Worm (Caenorhabditis elegans): Measurements from ENCODE around the gene nlt-1.

Gene nlt-1

ce11 chrII:10016013-10016412, 15.1 kb upstream of the nlt-1 start, which contains the start of gene lec-2 (continued):
- TF ChIP-seq dmd-6 (GFP tag; IDR thresholded peaks at IDR 0.05) (peak; percentile 56), hlh-11 (tag; optimal IDR thresholded peaks at IDR 0.05) (peak; percentile 55), rbr-2 (tag; optimal IDR thresholded peaks at IDR 0.05) (peak; percentile 51), aha-1 (tag) (peak; percentile 84), mxl-3 (GFP tag; optimal IDR thresholded peaks at IDR 0.05) (peak; percentile 91), tra-1 (GFP tag; IDR thresholded peaks at IDR 0.05) (0 out of 2 replicates have a peak, but pooled peaks have one; percentile 43), mdl-1 (tag; optimal IDR thresholded peaks at IDR 0.05) (peak; percentile 29 to 80), nhr-28 (tag; optimal IDR thresholded peaks at IDR 0.05) (peak; percentile 42), hmg-1.1 (GFP tag; IDR thresholded peaks at IDR 0.05) (peak; percentile 77), ceh-20 (GFP tag; IDR thresholded peaks at IDR 0.05) (0 out of 2 replicates have a peak, but pooled peaks have one; percentile 34), jun-1 (tag; optimal IDR thresholded peaks at IDR 0.05) (no peak), mep-1 (tag; optimal IDR thresholded peaks at IDR 0.05) (peak; percentile 11), nhr-76 (tag; optimal IDR thresholded peaks at IDR 0.05) (no peak), dve-1 (tag; optimal IDR thresholded peaks at IDR 0.05; ENCODE audit: insufficient read depth) (peak; percentile 10), ceh-82 (tag; optimal IDR thresholded peaks at IDR 0.05) (no peak), lin-29 (GFP tag; IDR thresholded peaks at IDR 0.05) (no peak), dmd-8 (GFP tag; IDR thresholded peaks at IDR 0.05) (0 out of 2 replicates have a peak, but pooled peaks have one; percentile 21), lim-7 (GFP tag; IDR thresholded peaks at IDR 0.05) (no peak)

- TF ChIP-seq unc-62 (GFP tag; optimal IDR thresholded peaks at IDR 0.05 in 1 of 2) (peak in 1 of 2 experiments; percentile 72), unc-62 (tag; optimal IDR thresholded peaks at IDR 0.05) (no peak), madf-5 (GFP tag; IDR thresholded peaks at IDR 0.05) (no peak)
Measured at ce11 chrII:10014384-10014783, 13.4 kb upstream of the nlt-1 start.

ce11 chrII:10012490-10012889, 11.5 kb upstream of the nlt-1 start:
- TF ChIP-seq Y75B8A.6 (GFP tag; IDR thresholded peaks at IDR 0.05), result no peak
- TF ChIP-seq ctbp-1 (GFP tag; IDR thresholded peaks at IDR 0.05), result no peak
- TF ChIP-seq tra-1 (GFP tag; IDR thresholded peaks at IDR 0.05), result 0 out of 2 replicates have a peak, but pooled peaks have one; percentile 6
- no peak for TF ChIP-seq mdt-29 (GFP tag; IDR thresholded peaks at IDR 0.05)
- no peak for TF ChIP-seq fkh-10 (GFP tag; optimal IDR thresholded peaks at IDR 0.05)
- no peak for TF ChIP-seq attf-4 (tag; optimal IDR thresholded peaks at IDR 0.05)
- TF ChIP-seq nhr-28 (tag; optimal IDR thresholded peaks at IDR 0.05), result no peak
- TF ChIP-seq unc-62 (GFP tag; optimal IDR thresholded peaks at IDR 0.05 in 1 of 2), result peak in 1 of 2 experiments; percentile 57
- no peak for TF ChIP-seq unc-62 (tag; optimal IDR thresholded peaks at IDR 0.05)
- TF ChIP-seq gei-8 (GFP tag; optimal IDR thresholded peaks at IDR 0.05), result no peak
- TF ChIP-seq nhr-25 (tag; optimal IDR thresholded peaks at IDR 0.05; ENCODE audit: borderline replicate concordance, insufficient read depth), result no peak
- no peak for TF ChIP-seq hlh-11 (tag; optimal IDR thresholded peaks at IDR 0.05)
- no peak for TF ChIP-seq jun-1 (tag; optimal IDR thresholded peaks at IDR 0.05)
- peak; percentile 75 for TF ChIP-seq nhr-11 (tag; optimal IDR thresholded peaks at IDR 0.05)
- no peak for TF ChIP-seq mdl-1 (tag; optimal IDR thresholded peaks at IDR 0.05)
- no peak for TF ChIP-seq ama-1 (optimal IDR thresholded peaks at IDR 0.05)
- no peak for TF ChIP-seq ceh-28 (tag; optimal IDR thresholded peaks at IDR 0.05)

ce11 chrII:10011733-10012132, 10.8 kb upstream of the nlt-1 start:
- TF ChIP-seq lin-15B (tag; optimal IDR thresholded peaks at IDR 0.05), result no peak
- no peak for TF ChIP-seq nhr-42 (GFP tag; IDR thresholded peaks at IDR 0.05)
- TF ChIP-seq snpc-4 (tag; optimal IDR thresholded peaks at IDR 0.05), result no peak
- no peak for TF ChIP-seq attf-4 (tag; optimal IDR thresholded peaks at IDR 0.05)
- no peak for TF ChIP-seq mes-2 (tag; optimal IDR thresholded peaks at IDR 0.05; ENCODE audit: poor library complexity, severe bottlenecking)
- TF ChIP-seq fkh-10 (GFP tag; optimal IDR thresholded peaks at IDR 0.05), result no peak
- peak; percentile 2 for TF ChIP-seq nhr-28 (tag; optimal IDR thresholded peaks at IDR 0.05)
- TF ChIP-seq vab-7 (GFP tag; IDR thresholded peaks at IDR 0.05), result no peak
- no peak for TF ChIP-seq ces-1 (GFP tag; optimal IDR thresholded peaks at IDR 0.05)
- TF ChIP-seq dve-1 (tag; optimal IDR thresholded peaks at IDR 0.05; ENCODE audit: insufficient read depth), result peak; percentile 28
- no peak for TF ChIP-seq set-16 (GFP tag; IDR thresholded peaks at IDR 0.05)
- TF ChIP-seq D1046.2 (GFP tag; IDR thresholded peaks at IDR 0.05), result no peak
- TF ChIP-seq nhr-6 (tag; optimal IDR thresholded peaks at IDR 0.05), result no peak
- TF ChIP-seq dmd-6 (GFP tag; IDR thresholded peaks at IDR 0.05), result peak; percentile 16; the same call in 1 of the 2 replicates
- no peak for TF ChIP-seq ctbp-1 (GFP tag; IDR thresholded peaks at IDR 0.05)
- no peak for TF ChIP-seq nhr-10 (tag; optimal IDR thresholded peaks at IDR 0.05)
- TF ChIP-seq zfp-3 (GFP tag; conservative IDR thresholded peaks at IDR 0.05), result no peak
- no peak for TF ChIP-seq dmd-9 (GFP tag; IDR thresholded peaks at IDR 0.05)
- TF ChIP-seq Y5F2A.4 (GFP tag; optimal IDR thresholded peaks at IDR 0.05), result no peak
- TF ChIP-seq pqm-1 (tag; optimal IDR thresholded peaks at IDR 0.05), result no peak
- no peak for TF ChIP-seq sdz-12 (GFP tag; optimal IDR thresholded peaks at IDR 0.05)
- TF ChIP-seq skn-1 (tag; optimal IDR thresholded peaks at IDR 0.05), result no peak

Measured in whole organism, L4 larva.